Fruit fly (Drosophila melanogaster) whole organism, embryonic: Measurements from ENCODE around the gene Trm1.

ENCODE experiments used
- Abd-B ChIP-seq: fragments of 200-800 bp; sonication (Bioruptor generic); optimal IDR thresholded peaks from 2 replicates; lab custom pipeline; 2018; ENCODE audit warnings: missing biosample characterization, mild to moderate bottlenecking, missing genetic modification characterization, moderate library complexity
- Ada2b ChIP-seq: fragments of 200-800 bp; sonication (Bioruptor generic); IDR thresholded peaks from 2 replicates; pipeline ENCODE4 v1.3.6; 2022; ENCODE audit warnings: missing biosample characterization, missing genetic modification characterization
- B-H2 ChIP-seq: fragments of 200-800 bp; sonication (Bioruptor generic); optimal IDR thresholded peaks from 2 replicates; lab custom pipeline; 2018; ENCODE audit warnings: missing biosample characterization, mild to moderate bottlenecking, missing genetic modification characterization
- CG10565 ChIP-seq: fragments of 200-800 bp; sonication (Bioruptor generic); optimal IDR thresholded peaks from 3 replicates; lab custom pipeline; 2016; ENCODE audit warnings: missing biosample characterization, mild to moderate bottlenecking, missing genetic modification characterization
- CG12942 ChIP-seq: fragments of 200-800 bp; sonication (Bioruptor generic); optimal IDR thresholded peaks from 3 replicates; lab custom pipeline; 2016; ENCODE audit warnings: missing biosample characterization, missing genetic modification characterization
- CG13775 ChIP-seq: fragments of 200-800 bp; sonication (Bioruptor generic); optimal IDR thresholded peaks from 3 replicates; lab custom pipeline; 2017; ENCODE audit warnings: missing biosample characterization, mild to moderate bottlenecking, missing genetic modification characterization
- CG14441 ChIP-seq: fragments of 200-800 bp; sonication (Bioruptor generic); IDR thresholded peaks from 2 replicates; pipeline ENCODE4 v1.3.6; 2022; ENCODE audit warnings: missing biosample characterization, missing genetic modification characterization
- CG14710 ChIP-seq: fragments of 200-800 bp; sonication (Bioruptor generic); optimal IDR thresholded peaks from 3 replicates; lab custom pipeline; 2019; ENCODE audit warnings: missing biosample characterization, mild to moderate bottlenecking, missing genetic modification characterization, moderate library complexity
- CG17359 ChIP-seq: fragments of 200-800 bp; sonication (Bioruptor generic); optimal IDR thresholded peaks from 3 replicates; lab custom pipeline; 2018; ENCODE audit warnings: missing biosample characterization, mild to moderate bottlenecking, missing genetic modification characterization, moderate library complexity
- CG17385 ChIP-seq: fragments of 200-800 bp; sonication (Bioruptor generic); optimal IDR thresholded peaks from 3 replicates; lab custom pipeline; 2018; ENCODE audit warnings: missing biosample characterization, mild to moderate bottlenecking, missing genetic modification characterization
- CG18262 ChIP-seq: fragments of 200-800 bp; optimal IDR thresholded peaks from 3 replicates; lab custom pipeline; 2019; ENCODE audit warnings: missing biosample characterization, mild to moderate bottlenecking, missing genetic modification characterization, moderate library complexity
- CG2120 ChIP-seq: fragments of 200-800 bp; sonication (Bioruptor generic); optimal IDR thresholded peaks from 3 replicates; lab custom pipeline; 2016; ENCODE audit warnings: missing biosample characterization, missing genetic modification characterization
- CG2199 ChIP-seq: fragments of 200-800 bp; sonication (Bioruptor generic); IDR thresholded peaks from 3 replicates; pipeline ENCODE4 v1.3.6; 2022; ENCODE audit warnings: missing biosample characterization, missing genetic modification characterization
- CG34422 ChIP-seq: fragments of 200-800 bp; sonication (Bioruptor generic); IDR thresholded peaks from 3 replicates; pipeline ENCODE4 v1.3.6; 2022; ENCODE audit warnings: missing biosample characterization, missing genetic modification characterization
- CG4617 ChIP-seq: fragments of 200-800 bp; sonication (Bioruptor generic); optimal IDR thresholded peaks from 3 replicates; lab custom pipeline; 2016; ENCODE audit warnings: missing biosample characterization, missing genetic modification characterization, borderline replicate concordance
- CG4820 ChIP-seq: fragments of 200-800 bp; sonication (Bioruptor generic); optimal IDR thresholded peaks from 3 replicates; lab custom pipeline; 2016; ENCODE audit warnings: missing biosample characterization, missing genetic modification characterization
- CG6813 ChIP-seq: fragments of 200-800 bp; sonication (Bioruptor generic); optimal IDR thresholded peaks from 2 replicates; lab custom pipeline; 2017; ENCODE audit warnings: missing biosample characterization, missing genetic modification characterization, mild to moderate bottlenecking, moderate library complexity, missing genetic modification reagents
- CG7556 ChIP-seq: fragments of 200-800 bp; sonication (Bioruptor generic); optimal IDR thresholded peaks from 2 replicates; lab custom pipeline; 2017; ENCODE audit warnings: missing biosample characterization, mild to moderate bottlenecking, missing genetic modification characterization
- CG8765 ChIP-seq: fragments of 200-800 bp; sonication (Bioruptor generic); IDR thresholded peaks from 2 replicates; pipeline ENCODE4 v1.3.6; 2022; ENCODE audit warnings: missing biosample characterization, missing genetic modification characterization
- CG9727 ChIP-seq: fragments of 200-800 bp; sonication (Bioruptor generic); optimal IDR thresholded peaks from 3 replicates; lab custom pipeline; 2017; ENCODE audit warnings: missing biosample characterization, mild to moderate bottlenecking, missing genetic modification characterization
- CHES-1-like ChIP-seq: fragments of 200-800 bp; sonication (Bioruptor generic); optimal IDR thresholded peaks from 2 replicates; lab custom pipeline; 2016; ENCODE audit warnings: missing biosample characterization, missing genetic modification characterization
- CTCF ChIP-seq: fragments of 200-800 bp; sonication (Bioruptor generic); optimal IDR thresholded peaks from 2 replicates; lab custom pipeline; 2017; ENCODE audit warnings: missing biosample characterization, mild to moderate bottlenecking, missing genetic modification characterization, moderate library complexity
- D ChIP-seq, 2 experiments: fragments of 200-800 bp in 1 of 2; fragments of >200 bp in 1 of 2; sonication (Bioruptor generic) in 1 of 2; optimal IDR thresholded peaks; 2 replicates in 1 of 2; 3 replicates in 1 of 2; lab custom pipeline; 2017; ENCODE audit warnings: mild to moderate bottlenecking in 1 of 2, missing biosample characterization in 1 of 2, missing genetic modification characterization in 1 of 2, missing genetic modification reagents in 1 of 2
- D19A ChIP-seq: fragments of 200-800 bp; optimal IDR thresholded peaks from 3 replicates; lab custom pipeline; 2019; ENCODE audit warnings: missing biosample characterization, mild to moderate bottlenecking, missing genetic modification characterization, moderate library complexity
- Ets97D ChIP-seq: fragments of 200-800 bp; sonication (Bioruptor generic); optimal IDR thresholded peaks from 3 replicates; lab custom pipeline; 2016; ENCODE audit warnings: missing biosample characterization, missing genetic modification characterization
- HLH4C ChIP-seq: fragments of 200-800 bp; sonication (Bioruptor generic); IDR thresholded peaks from 3 replicates; pipeline ENCODE4 v1.3.6; 2022; ENCODE audit warnings: missing biosample characterization, missing genetic modification characterization; ENCODE audit not compliant: partially characterized antibody
- Med ChIP-seq: fragments of 200-800 bp; sonication (Bioruptor generic); peaks from one replicate; lab custom pipeline; 2016; ENCODE audit warnings: missing biosample characterization, missing genetic modification characterization, mild to moderate bottlenecking, inconsistent platforms, moderate library complexity
- Poxn ChIP-seq: fragments of 200-800 bp; sonication (Bioruptor generic); IDR thresholded peaks from 2 replicates; pipeline ENCODE4 v1.3.6; 2022; ENCODE audit warnings: missing biosample characterization, missing genetic modification characterization
- Ptx1 ChIP-seq: fragments of 200-800 bp; sonication (Bioruptor generic); IDR thresholded peaks from 2 replicates; pipeline ENCODE4 v1.3.6; 2022; ENCODE audit warnings: missing biosample characterization, missing genetic modification characterization
- Sry-δ ChIP-seq: fragments of 200-800 bp; sonication (Bioruptor generic); optimal IDR thresholded peaks from 2 replicates; lab custom pipeline; 2016; ENCODE audit warnings: missing biosample characterization, missing genetic modification characterization
- Taf1 ChIP-seq: fragments of 200-800 bp; sonication (Bioruptor generic); IDR thresholded peaks from 2 replicates; pipeline ENCODE4 v1.3.6; 2022; ENCODE audit warnings: missing biosample characterization, missing genetic modification characterization
- Trl ChIP-seq, 3 experiments: fragments of >200 bp in 2 of 3; fragments of 200-800 bp in 1 of 3; sonication (Bioruptor generic) in 1 of 3; optimal IDR thresholded peaks; 2 replicates in 1 of 3; 3 replicates in 2 of 3; lab custom pipeline; 2016 to 2017; ENCODE audit warnings: missing biosample characterization in 1 of 3, missing genetic modification characterization in 1 of 3
- ab ChIP-seq: fragments of 200-800 bp; sonication (Bioruptor generic); optimal IDR thresholded peaks from 2 replicates; lab custom pipeline; 2016; ENCODE audit warnings: missing biosample characterization, missing genetic modification characterization
- amos ChIP-seq: fragments of 200-800 bp; sonication (Bioruptor generic); IDR thresholded peaks from 2 replicates; pipeline ENCODE4 v1.3.6; 2022; ENCODE audit warnings: missing biosample characterization, missing genetic modification characterization; ENCODE audit not compliant: partially characterized antibody
- ase ChIP-seq: fragments of 200-800 bp; sonication (Bioruptor generic); IDR thresholded peaks from 3 replicates; pipeline ENCODE4 v1.3.6; 2022; ENCODE audit warnings: missing biosample characterization, missing genetic modification characterization
- ato ChIP-seq: fragments of 200-800 bp; sonication (Bioruptor generic); IDR thresholded peaks from 2 replicates; pipeline ENCODE4 v1.3.6; 2022; ENCODE audit warnings: missing biosample characterization, missing genetic modification characterization; ENCODE audit not compliant: partially characterized antibody
- bbx ChIP-seq: fragments of 200-800 bp; sonication (Bioruptor generic); IDR thresholded peaks from 2 replicates; pipeline ENCODE4 v1.3.6; 2022; ENCODE audit warnings: missing biosample characterization, missing genetic modification characterization; ENCODE audit not compliant: partially characterized antibody
- br ChIP-seq: fragments of >200 bp; optimal IDR thresholded peaks from 2 replicates; lab custom pipeline; 2017
- hb ChIP-seq: fragments of 200-800 bp; sonication (Bioruptor generic); IDR thresholded peaks from 3 replicates; pipeline ENCODE4 v1.3.6; 2022; ENCODE audit warnings: missing biosample characterization, missing genetic modification characterization; ENCODE audit not compliant: partially characterized antibody
- hbn ChIP-seq: fragments of 200-800 bp; sonication (Bioruptor generic); IDR thresholded peaks from 2 replicates; pipeline ENCODE4 v1.3.6; 2022; ENCODE audit warnings: missing biosample characterization, missing genetic modification characterization; ENCODE audit not compliant: partially characterized antibody
- luna ChIP-seq: fragments of 200-800 bp; sonication (Bioruptor generic); optimal IDR thresholded peaks from 2 replicates; lab custom pipeline; 2016; ENCODE audit warnings: missing biosample characterization, missing genetic modification characterization
- nerfin-1 ChIP-seq: fragments of 200-800 bp; sonication (Bioruptor generic); optimal IDR thresholded peaks from 3 replicates; lab custom pipeline; 2019; ENCODE audit warnings: missing biosample characterization, mild to moderate bottlenecking, missing genetic modification characterization, moderate library complexity
- pb ChIP-seq: fragments of 200-800 bp; sonication (Bioruptor generic); optimal IDR thresholded peaks from 3 replicates; lab custom pipeline; 2016; ENCODE audit warnings: missing biosample characterization, missing genetic modification characterization
- pita ChIP-seq: fragments of 200-800 bp; sonication (Bioruptor generic); optimal IDR thresholded peaks from 2 replicates; lab custom pipeline; 2017; ENCODE audit warnings: missing biosample characterization, mild to moderate bottlenecking, missing genetic modification characterization
- ro ChIP-seq: fragments of 200-800 bp; sonication (Bioruptor generic); IDR thresholded peaks from 2 replicates; pipeline ENCODE4 v1.3.6; 2022; ENCODE audit warnings: missing biosample characterization, missing genetic modification characterization
- scrt ChIP-seq: fragments of 200-800 bp; sonication (Bioruptor generic); optimal IDR thresholded peaks from 2 replicates; lab custom pipeline; 2018; ENCODE audit warnings: missing biosample characterization, mild to moderate bottlenecking, missing genetic modification characterization, moderate library complexity
- tap ChIP-seq: fragments of 200-800 bp; optimal IDR thresholded peaks from 3 replicates; lab custom pipeline; 2019; ENCODE audit warnings: missing biosample characterization, mild to moderate bottlenecking, missing genetic modification characterization, moderate library complexity
- toy ChIP-seq: fragments of 200-800 bp; sonication (Bioruptor generic); IDR thresholded peaks from 2 replicates; pipeline ENCODE4 v1.3.6; 2022; ENCODE audit warnings: missing biosample characterization, missing genetic modification characterization
- ttk ChIP-seq: fragments of 200-800 bp; sonication (Bioruptor generic); IDR thresholded peaks from 2 replicates; pipeline ENCODE4 v2.1.2; 2022; ENCODE audit warnings: missing biosample characterization, missing genetic modification characterization
- tx ChIP-seq: fragments of 200-800 bp; sonication (Bioruptor generic); optimal IDR thresholded peaks from 2 replicates; lab custom pipeline; 2016; ENCODE audit warnings: missing biosample characterization, missing genetic modification characterization
- vvl ChIP-seq: fragments of 200-800 bp; sonication (Bioruptor generic); IDR thresholded peaks from 2 replicates; pipeline ENCODE4 v1.3.6; 2022; ENCODE audit warnings: missing biosample characterization, missing genetic modification characterization

Trm1 gene

DNA sequence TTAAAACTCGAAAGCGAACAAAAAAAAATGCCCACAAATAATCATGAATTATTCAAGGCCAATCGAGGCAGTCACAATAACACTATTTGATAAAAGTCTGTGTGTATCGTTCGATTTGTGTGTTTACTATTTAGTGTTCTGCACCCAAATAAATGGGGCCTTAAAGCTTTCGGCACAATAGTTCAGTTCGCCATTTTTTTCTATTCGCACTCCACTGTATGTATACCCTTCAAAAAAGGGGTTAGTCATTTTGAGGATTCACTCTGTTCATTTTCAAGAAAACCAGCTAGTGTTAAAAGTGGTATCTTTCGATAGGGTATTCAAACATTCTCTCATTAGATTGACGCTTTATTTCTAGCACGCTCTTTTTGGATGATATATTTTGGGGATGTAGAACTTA lies 39.8 kb downstream of the Trm1 start (continued):
- TF ChIP-seq CG17359 (peak; percentile 28), hbn (GFP tag; lab: Robert Waterston, UW) (no peak), nerfin-1 (no peak), CG34422 (GFP tag; lab: Robert Waterston, UW) (no peak), vvl (GFP tag; lab: Robert Waterston, UW) (peak; percentile 68), Poxn (no peak), CG10565 (GFP tag; lab: Kevin White, UChicago) (no peak), ase (no peak; the same call in 2 of the 3 replicates), CG17385 (GFP tag; lab: Kevin White, UChicago) (peak; percentile 40), Ada2b (GFP tag; lab: Robert Waterston, UW) (0 out of 2 replicates have a peak, but pooled peaks have one; percentile 6), hb (GFP tag; lab: Robert Waterston, UW) (no peak), toy (no peak), CG2120 (GFP tag; lab: Kevin White, UChicago) (peak; percentile 93), CG14441 (GFP tag; lab: Robert Waterston, UW) (peak; percentile 72), Med (GFP tag; lab: Kevin White, UChicago) (peak; percentile 91), scrt (GFP tag; lab: Kevin White, UChicago) (peak; percentile 31), CG18262 (tag; lab: Kevin White, UChicago) (no peak), amos (no peak), CG6813 (GFP tag; lab: Kevin White, UChicago) (no peak), tx (GFP tag; lab: Kevin White, UChicago) (peak; percentile 36), CG4617 (no peak), CTCF (no peak), CG9727 (GFP tag; lab: Kevin White, UChicago) (peak; percentile 47), D19A (tag; lab: Kevin White, UChicago) (peak; percentile 89), D (optimal IDR thresholded peaks at IDR 0.05; lab: Kevin White, UChicago) (no peak), D (GFP tag; optimal IDR thresholded peaks at IDR 0.05; lab: Kevin White, UChicago) (no peak), CG12942 (peak; percentile 13), CG4820 (GFP tag; lab: Kevin White, UChicago) (no peak), tap (tag; lab: Kevin White, UChicago) (no peak), CG14710 (no peak), bbx (GFP tag; lab: Robert Waterston, UW) (no peak), B-H2 (GFP tag; lab: Kevin White, UChicago) (peak; percentile 84), ato (GFP tag; lab: Robert Waterston, UW) (no peak), CHES-1-like (GFP tag; lab: Kevin White, UChicago) (peak; percentile 40), Taf1 (GFP tag; lab: Robert Waterston, UW) (peak; percentile 39; the same call in 1 of the 2 replicates), Sry-δ (GFP tag; lab: Kevin White, UChicago) (peak; percentile 6), CG2199 (GFP tag; lab: Robert Waterston, UW) (no peak), Trl (optimal IDR thresholded peaks at IDR 0.05; lab: Kevin White, UChicago) (no peak), Trl (GFP tag; optimal IDR thresholded peaks at IDR 0.05; lab: Kevin White, UChicago) (peak; percentile 38), luna (GFP tag; lab: Kevin White, UChicago) (no peak), ro (GFP tag; lab: Robert Waterston, UW) (no peak), CG7556 (GFP tag; lab: Kevin White, UChicago) (peak; percentile 30), ab (no peak), HLH4C (GFP tag; lab: Robert Waterston, UW) (no peak), CG8765 (GFP tag; lab: Robert Waterston, UW) (no peak), ttk (no peak), Ptx1 (GFP tag; lab: Robert Waterston, UW) (peak; percentile 27), pita (GFP tag; lab: Kevin White, UChicago) (no peak), Abd-B (GFP tag; lab: Kevin White, UChicago) (no peak), CG13775 (GFP tag; lab: Kevin White, UChicago) (peak; percentile 40), Ets97D (GFP tag; lab: Kevin White, UChicago) (no peak), br (lab: Kevin White, UChicago) (no peak), pb (GFP tag; lab: Kevin White, UChicago) (peak; percentile 14)
